Worm (Caenorhabditis elegans): ENCODE data around the gene drh-1.

ce11 chrIV:6631704-6632272 lies 18.6 kb upstream of the drh-1 start, which contains the start of the genes cest-5.1 and C01B10.9:
- TF ChIP-seq snu-23 (GFP tag; optimal IDR thresholded peaks at IDR 0.05) (peak; percentile 85), zag-1 (tag; optimal IDR thresholded peaks at IDR 0.05) (no peak)
